Fruit fly (Drosophila melanogaster) whole organism, embryonic: ENCODE data around the gene CG42835.

Experiments used
- Atf3 ChIP-seq: fragments of 200-800 bp; sonication (Bioruptor generic); optimal IDR thresholded peaks from 3 replicates; lab custom pipeline; 2016; ENCODE audit warnings: missing biosample characterization, missing genetic modification characterization
- B-H2 ChIP-seq: fragments of 200-800 bp; sonication (Bioruptor generic); optimal IDR thresholded peaks from 2 replicates; lab custom pipeline; 2018; ENCODE audit warnings: missing biosample characterization, mild to moderate bottlenecking, missing genetic modification characterization
- Bteb2 ChIP-seq: fragments of 200-800 bp; sonication (Bioruptor generic); optimal IDR thresholded peaks from 2 replicates; lab custom pipeline; 2016; ENCODE audit warnings: missing biosample characterization, missing genetic modification characterization
- CG10431 ChIP-seq: fragments of 200-800 bp; sonication (Bioruptor generic); optimal IDR thresholded peaks from 3 replicates; lab custom pipeline; 2018; ENCODE audit warnings: missing biosample characterization, mild to moderate bottlenecking, missing genetic modification characterization
- CG10543 ChIP-seq: fragments of 200-800 bp; sonication (Bioruptor generic); optimal IDR thresholded peaks from 3 replicates; lab custom pipeline; 2017; ENCODE audit warnings: missing biosample characterization, mild to moderate bottlenecking, missing genetic modification characterization, moderate library complexity
- CG10959 ChIP-seq: fragments of 200-800 bp; sonication (Bioruptor generic); IDR thresholded peaks from 2 replicates; pipeline ENCODE4 v1.3.6; 2022; ENCODE audit warnings: missing biosample characterization, missing genetic modification characterization
- CG12155 ChIP-seq: fragments of 200-800 bp; sonication (Bioruptor generic); optimal IDR thresholded peaks from 3 replicates; lab custom pipeline; 2016; ENCODE audit warnings: missing biosample characterization, missing genetic modification characterization
- CG12391 ChIP-seq: fragments of 200-800 bp; sonication (Bioruptor generic); optimal IDR thresholded peaks from 3 replicates; lab custom pipeline; 2018; ENCODE audit warnings: missing biosample characterization, mild to moderate bottlenecking, missing genetic modification characterization, moderate library complexity
- CG14667 ChIP-seq: fragments of 200-800 bp; sonication (Bioruptor generic); IDR thresholded peaks from 2 replicates; pipeline ENCODE4 v1.3.6; 2022; ENCODE audit warnings: missing biosample characterization, missing genetic modification characterization
- CG14965 ChIP-seq: fragments of 200-800 bp; sonication (Bioruptor generic); optimal IDR thresholded peaks from 2 replicates; lab custom pipeline; 2016; ENCODE audit warnings: missing biosample characterization, missing genetic modification characterization, borderline replicate concordance
- CG17385 ChIP-seq: fragments of 200-800 bp; sonication (Bioruptor generic); optimal IDR thresholded peaks from 3 replicates; lab custom pipeline; 2018; ENCODE audit warnings: missing biosample characterization, mild to moderate bottlenecking, missing genetic modification characterization
- CG18599 ChIP-seq: fragments of 200-800 bp; sonication (Bioruptor generic); optimal IDR thresholded peaks from 3 replicates; lab custom pipeline; 2017; ENCODE audit warnings: missing biosample characterization, missing genetic modification characterization, mild to moderate bottlenecking, moderate library complexity, missing genetic modification reagents
- CG2202 ChIP-seq: fragments of 200-800 bp; sonication (Bioruptor generic); optimal IDR thresholded peaks from 2 replicates; lab custom pipeline; 2018; ENCODE audit warnings: missing biosample characterization, mild to moderate bottlenecking, missing genetic modification characterization
- CG2678 ChIP-seq: fragments of 200-800 bp; sonication (Bioruptor generic); optimal IDR thresholded peaks from 3 replicates; lab custom pipeline; 2019; ENCODE audit warnings: missing biosample characterization, mild to moderate bottlenecking, missing genetic modification characterization, moderate library complexity
- CG32767 ChIP-seq: fragments of 200-800 bp; sonication (Bioruptor generic); IDR thresholded peaks from 2 replicates; pipeline ENCODE4 v1.3.6; 2022; ENCODE audit warnings: missing biosample characterization, missing genetic modification characterization
- CG33213 ChIP-seq: fragments of 200-800 bp; sonication (Bioruptor generic); optimal IDR thresholded peaks from 3 replicates; lab custom pipeline; 2016; ENCODE audit warnings: missing biosample characterization, missing genetic modification characterization
- CG4328 ChIP-seq: fragments of 200-800 bp; sonication (Bioruptor generic); optimal IDR thresholded peaks from 3 replicates; lab custom pipeline; 2017; ENCODE audit warnings: missing biosample characterization, missing genetic modification reagents, missing genetic modification characterization
- CG5245 ChIP-seq: fragments of 200-800 bp; sonication (Bioruptor generic); optimal IDR thresholded peaks from 3 replicates; lab custom pipeline; 2016; ENCODE audit warnings: missing biosample characterization, missing genetic modification characterization
- CG8359 ChIP-seq: fragments of 200-800 bp; sonication (Bioruptor generic); optimal IDR thresholded peaks from 2 replicates; lab custom pipeline; 2017; ENCODE audit warnings: missing biosample characterization, mild to moderate bottlenecking, missing genetic modification characterization, borderline replicate concordance
- CG8944 ChIP-seq: fragments of 200-800 bp; sonication (Bioruptor generic); optimal IDR thresholded peaks from 3 replicates; lab custom pipeline; 2016; ENCODE audit warnings: missing biosample characterization, missing genetic modification characterization
- D ChIP-seq, 2 experiments: fragments of 200-800 bp in 1 of 2; fragments of >200 bp in 1 of 2; sonication (Bioruptor generic) in 1 of 2; optimal IDR thresholded peaks; 2 replicates in 1 of 2; 3 replicates in 1 of 2; lab custom pipeline; 2017; ENCODE audit warnings: mild to moderate bottlenecking in 1 of 2, missing biosample characterization in 1 of 2, missing genetic modification characterization in 1 of 2, missing genetic modification reagents in 1 of 2
- Dll ChIP-seq: fragments of 200-800 bp; sonication (Bioruptor generic); IDR thresholded peaks from 4 replicates; pipeline ENCODE4 v1.3.6; 2022; ENCODE audit warnings: missing biosample characterization, missing genetic modification characterization; ENCODE audit not compliant: partially characterized antibody
- Dref ChIP-seq: fragments of 200-800 bp; sonication (Bioruptor generic); IDR thresholded peaks from 2 replicates; pipeline ENCODE4 v1.3.6; 2022; ENCODE audit warnings: missing biosample characterization, missing genetic modification characterization
- ERR ChIP-seq: fragments of 200-800 bp; sonication (Bioruptor generic); optimal IDR thresholded peaks from 2 replicates; lab custom pipeline; 2016; ENCODE audit warnings: missing biosample characterization, missing genetic modification characterization
- Fer3 ChIP-seq: fragments of 200-800 bp; sonication (Bioruptor generic); optimal IDR thresholded peaks from 2 replicates; lab custom pipeline; 2018; ENCODE audit warnings: missing biosample characterization, mild to moderate bottlenecking, missing genetic modification characterization, moderate library complexity
- GATAe ChIP-seq: fragments of 200-800 bp; sonication (Bioruptor generic); conservative IDR thresholded peaks from 2 replicates; pipeline ENCODE4 v1.3.6; 2022; ENCODE audit warnings: missing biosample characterization, missing genetic modification characterization
- Hr3 ChIP-seq: fragments of 200-800 bp; sonication (Bioruptor generic); optimal IDR thresholded peaks from 3 replicates; lab custom pipeline; 2016; ENCODE audit warnings: missing biosample characterization, missing genetic modification characterization
- Hsf ChIP-seq: fragments of 200-800 bp; sonication (Bioruptor generic); optimal IDR thresholded peaks from 3 replicates; lab custom pipeline; 2016; ENCODE audit warnings: missing biosample characterization, missing genetic modification characterization
- Jarid2 ChIP-seq: fragments of 200-800 bp; sonication (Bioruptor generic); optimal IDR thresholded peaks from 3 replicates; lab custom pipeline; 2017; ENCODE audit warnings: mild to moderate bottlenecking, missing biosample characterization, missing genetic modification reagents, missing genetic modification characterization
- Rfx ChIP-seq: fragments of 200-800 bp; sonication (Bioruptor generic); IDR thresholded peaks from 2 replicates; pipeline ENCODE4 v1.3.6; 2022; ENCODE audit warnings: missing biosample characterization, missing genetic modification characterization
- Xrp1 ChIP-seq: fragments of 200-800 bp; sonication (Bioruptor generic); IDR thresholded peaks from 2 replicates; pipeline ENCODE4 v1.3.6; 2022; ENCODE audit warnings: missing biosample characterization, missing genetic modification characterization
- amos ChIP-seq: fragments of 200-800 bp; sonication (Bioruptor generic); IDR thresholded peaks from 2 replicates; pipeline ENCODE4 v1.3.6; 2022; ENCODE audit warnings: missing biosample characterization, missing genetic modification characterization; ENCODE audit not compliant: partially characterized antibody
- aop ChIP-seq: fragments of 200-800 bp; sonication (Bioruptor generic); IDR thresholded peaks from 2 replicates; pipeline ENCODE4 v1.3.6; 2022; ENCODE audit warnings: missing biosample characterization, missing genetic modification characterization
- br ChIP-seq: fragments of >200 bp; optimal IDR thresholded peaks from 2 replicates; lab custom pipeline; 2017
- dm ChIP-seq: fragments of 200-800 bp; sonication (Bioruptor generic); optimal IDR thresholded peaks from 3 replicates; lab custom pipeline; 2016; ENCODE audit warnings: missing biosample characterization, missing genetic modification characterization
- fru ChIP-seq: fragments of >200 bp; optimal IDR thresholded peaks from 2 replicates; lab custom pipeline; 2017
- gfzf ChIP-seq: fragments of 200-800 bp; sonication (Bioruptor generic); optimal IDR thresholded peaks from 2 replicates; lab custom pipeline; 2016; ENCODE audit warnings: missing biosample characterization, mild to moderate bottlenecking, missing genetic modification characterization, moderate library complexity
- gsb-n ChIP-seq: fragments of 200-800 bp; sonication (Bioruptor generic); optimal IDR thresholded peaks from 3 replicates; lab custom pipeline; 2018; ENCODE audit warnings: missing biosample characterization, mild to moderate bottlenecking, missing genetic modification characterization
- nau ChIP-seq: fragments of 200-800 bp; sonication (Bioruptor generic); optimal IDR thresholded peaks from 3 replicates; lab custom pipeline; 2017; ENCODE audit warnings: missing biosample characterization, mild to moderate bottlenecking, missing genetic modification characterization, missing genetic modification reagents
- nerfin-2 ChIP-seq: fragments of 200-800 bp; sonication (Bioruptor generic); IDR thresholded peaks from 2 replicates; pipeline ENCODE4 v1.3.6; 2022; ENCODE audit warnings: missing biosample characterization, missing genetic modification characterization; ENCODE audit not compliant: partially characterized antibody
- oc ChIP-seq: fragments of 200-800 bp; sonication (Bioruptor generic); optimal IDR thresholded peaks from 2 replicates; lab custom pipeline; 2018; ENCODE audit warnings: missing biosample characterization, mild to moderate bottlenecking, missing genetic modification characterization, moderate library complexity
- peb ChIP-seq: fragments of 200-800 bp; sonication (Bioruptor generic); IDR thresholded peaks from 2 replicates; pipeline ENCODE4 v1.3.6; 2022; ENCODE audit warnings: missing biosample characterization, missing genetic modification characterization
- phol ChIP-seq: fragments of 200-800 bp; sonication (Bioruptor generic); optimal IDR thresholded peaks from 3 replicates; lab custom pipeline; 2018; ENCODE audit warnings: missing biosample characterization, mild to moderate bottlenecking, missing genetic modification characterization, moderate library complexity
- ranshi ChIP-seq: fragments of 200-800 bp; sonication (Bioruptor generic); IDR thresholded peaks from 2 replicates; pipeline ENCODE4 v1.3.6; 2022; ENCODE audit warnings: missing biosample characterization, missing genetic modification characterization
- sima ChIP-seq: fragments of 200-800 bp; sonication (Bioruptor generic); optimal IDR thresholded peaks from 2 replicates; lab custom pipeline; 2016; ENCODE audit warnings: missing biosample characterization, missing genetic modification characterization
- tll ChIP-seq, 2 experiments: fragments of 200-800 bp in 1 of 2; fragments of >200 bp in 1 of 2; sonication (Bioruptor generic) in 1 of 2; optimal IDR thresholded peaks; 2 replicates each; lab custom pipeline; 2017 to 2019; ENCODE audit warnings: missing biosample characterization in 2 of 2, missing genetic modification characterization in 2 of 2, mild to moderate bottlenecking in 1 of 2, moderate library complexity in 1 of 2
- tna ChIP-seq: fragments of 200-800 bp; sonication (Bioruptor generic); IDR thresholded peaks from 2 replicates; pipeline ENCODE4 v1.3.6; 2022; ENCODE audit warnings: missing biosample characterization, missing genetic modification characterization; ENCODE audit not compliant: partially characterized antibody
- ttk ChIP-seq: fragments of 200-800 bp; sonication (Bioruptor generic); IDR thresholded peaks from 2 replicates; pipeline ENCODE4 v2.1.2; 2022; ENCODE audit warnings: missing biosample characterization, missing genetic modification characterization
- vvl ChIP-seq: fragments of 200-800 bp; sonication (Bioruptor generic); IDR thresholded peaks from 2 replicates; pipeline ENCODE4 v1.3.6; 2022; ENCODE audit warnings: missing biosample characterization, missing genetic modification characterization

CG42835 gene

dm6 chr3R:17385329-17386019 lies 35.0 kb upstream of the CG42835 start (continued):
- TF ChIP-seq CG10543 (peak; percentile 44), CG32767 (GFP tag; lab: Robert Waterston, UW) (peak; percentile 84), CG8359 (GFP tag; lab: Kevin White, UChicago) (peak; percentile 9), CG10959 (GFP tag; lab: Robert Waterston, UW) (no peak), Bteb2 (peak; percentile 60), vvl (peak; percentile 91), aop (GFP tag; lab: Robert Waterston, UW) (0 out of 2 replicates have a peak, but pooled peaks have one; percentile 45), nau (peak; percentile 17), br (lab: Kevin White, UChicago) (no peak), ERR (GFP tag; lab: Kevin White, UChicago) (peak; percentile 58), B-H2 (GFP tag; lab: Kevin White, UChicago) (peak; percentile 90), CG12155 (GFP tag; lab: Kevin White, UChicago) (peak; percentile 55), CG33213 (GFP tag; lab: Kevin White, UChicago) (peak; percentile 78), peb (GFP tag; lab: Robert Waterston, UW) (no peak), dm (GFP tag; lab: Kevin White, UChicago) (peak; percentile 56), tll (GFP tag; optimal IDR thresholded peaks at IDR 0.05; lab: Kevin White, UChicago) (no peak), D (optimal IDR thresholded peaks at IDR 0.05; lab: Kevin White, UChicago) (no peak), D (GFP tag; optimal IDR thresholded peaks at IDR 0.05; lab: Kevin White, UChicago) (no peak), CG14965 (GFP tag; lab: Kevin White, UChicago) (no peak), fru (no peak), CG17385 (GFP tag; lab: Kevin White, UChicago) (peak; percentile 3), amos (GFP tag; lab: Robert Waterston, UW) (peak; percentile 56), Jarid2 (GFP tag; lab: Kevin White, UChicago) (peak; percentile 28), Rfx (GFP tag; lab: Robert Waterston, UW) (peak; percentile 70), phol (tag; lab: Kevin White, UChicago) (peak; percentile 59), Hr3 (GFP tag; lab: Kevin White, UChicago) (peak; percentile 2), ttk (peak; percentile 35; the same call in 1 of the 2 replicates), CG2678 (tag; lab: Kevin White, UChicago) (peak; percentile 73), Xrp1 (GFP tag; lab: Robert Waterston, UW) (peak; percentile 64), Hsf (GFP tag; lab: Kevin White, UChicago) (peak; percentile 52), gsb-n (peak; percentile 95), Dref (GFP tag; lab: Robert Waterston, UW) (peak; percentile 41; the same call in 1 of the 2 replicates), CG4328 (no peak), nerfin-2 (no peak), sima (no peak), oc (no peak), CG2202 (tag; lab: Kevin White, UChicago) (peak; percentile 3), CG12391 (tag; lab: Kevin White, UChicago) (peak; percentile 56), CG5245 (peak; percentile 35), tna (GFP tag; lab: Robert Waterston, UW) (no peak; the same call in 1 of the 2 replicates), Atf3 (GFP tag; lab: Kevin White, UChicago) (no peak), Dll (GFP tag; lab: Robert Waterston, UW) (0 out of 4 replicates have a peak, but pooled peaks have one; percentile 37), GATAe (no peak), gfzf (GFP tag; lab: Kevin White, UChicago) (peak; percentile 84), CG10431 (GFP tag; lab: Kevin White, UChicago) (peak; percentile 4), CG18599 (GFP tag; lab: Kevin White, UChicago) (peak; percentile 67), ranshi (GFP tag; lab: Robert Waterston, UW) (peak; percentile 14; the same call in 1 of the 2 replicates), CG8944 (GFP tag; lab: Kevin White, UChicago) (peak; percentile 56), CG14667 (no peak), Fer3 (peak; percentile 49)
